Worm (Caenorhabditis elegans): ENCODE results near the gene clec-229.

Gene clec-229

ce11 chrV:15313529-15313928, 27.8 kb downstream of the clec-229 start:
- TF ChIP-seq ceh-9 (tag; optimal IDR thresholded peaks at IDR 0.05) (no peak), K09A11.1 (tag; optimal IDR thresholded peaks at IDR 0.05; ENCODE audit: insufficient read depth) (no peak), hlh-30 (tag; optimal IDR thresholded peaks at IDR 0.05; ENCODE audit: insufficient read depth) (no peak), F13H6.1 (tag; optimal IDR thresholded peaks at IDR 0.05) (no peak), sox-4 (tag; optimal IDR thresholded peaks at IDR 0.05) (no peak), ttx-3 (tag; optimal IDR thresholded peaks at IDR 0.05) (no peak), odd-2 (tag; optimal IDR thresholded peaks at IDR 0.05) (no peak)

- TF ChIP-seq ama-1 (optimal IDR thresholded peaks at IDR 0.05) (no peak), hlh-15 (tag; optimal IDR thresholded peaks at IDR 0.05) (no peak)
Measured at ce11 chrV:15310780-15311179, 30.5 kb downstream of the clec-229 start, which contains the start of gene irld-62. TSS of gene irld-62 (plus strand) at chrV:15311080.

ce11 chrV:15309011-15309410, 32.3 kb downstream of the clec-229 start, which contains the start of gene srz-10:
TSS of gene srz-10 (minus strand) at chrV:15309098.
- TF ChIP-seq nhr-11 (tag; optimal IDR thresholded peaks at IDR 0.05): no peak
- no peak for TF ChIP-seq hlh-15 (tag; optimal IDR thresholded peaks at IDR 0.05)
- no peak for TF ChIP-seq ets-4 (tag; optimal IDR thresholded peaks at IDR 0.05)
- no peak for TF ChIP-seq lim-6 (tag; optimal IDR thresholded peaks at IDR 0.05)
- no peak for TF ChIP-seq lin-11 (tag; optimal IDR thresholded peaks at IDR 0.05)
- no peak for TF ChIP-seq hlh-13 (GFP tag; optimal IDR thresholded peaks at IDR 0.05)
- TF ChIP-seq C38D4.7 (GFP tag; optimal IDR thresholded peaks at IDR 0.05): no peak
- no peak for TF ChIP-seq T23F11.4 (GFP tag; optimal IDR thresholded peaks at IDR 0.05)
- no peak for TF ChIP-seq npax-4 (tag; optimal IDR thresholded peaks at IDR 0.05)
- no peak for TF ChIP-seq pat-9 (tag; optimal IDR thresholded peaks at IDR 0.05)
- TF ChIP-seq ceh-14 (tag; optimal IDR thresholded peaks at IDR 0.05): no peak
- TF ChIP-seq K02D7.2 (tag; optimal IDR thresholded peaks at IDR 0.05): no peak
- no peak for TF ChIP-seq syd-9 (tag; optimal IDR thresholded peaks at IDR 0.05)
- no peak for TF ChIP-seq gmeb-2 (tag; optimal IDR thresholded peaks at IDR 0.05)
- no peak for TF ChIP-seq C08G9.2 (tag; optimal IDR thresholded peaks at IDR 0.05)
- TF ChIP-seq fkh-6 (tag; optimal IDR thresholded peaks at IDR 0.05): no peak
- TF ChIP-seq ceh-34 (tag; optimal IDR thresholded peaks at IDR 0.05): no peak
- TF ChIP-seq fkh-10 (GFP tag; optimal IDR thresholded peaks at IDR 0.05): no peak
- no peak for TF ChIP-seq elt-4 (tag; optimal IDR thresholded peaks at IDR 0.05)
- TF ChIP-seq ceh-2 (tag; optimal IDR thresholded peaks at IDR 0.05): no peak

ce11 chrV:15306745-15307144, 34.6 kb downstream of the clec-229 start, which contains the start of gene T26H8.4:
TSS of gene T26H8.4 (minus strand) at chrV:15306845.
- TF ChIP-seq ama-1 (optimal IDR thresholded peaks at IDR 0.05) (no peak), nhr-232 (tag; optimal IDR thresholded peaks at IDR 0.05) (no peak), Y22D7AL.16 (tag; optimal IDR thresholded peaks at IDR 0.05) (no peak), pha-2 (tag; optimal IDR thresholded peaks at IDR 0.05) (no peak), syd-9 (tag; optimal IDR thresholded peaks at IDR 0.05) (no peak), elt-4 (tag; optimal IDR thresholded peaks at IDR 0.05) (no peak), ceh-48 (tag; optimal IDR thresholded peaks at IDR 0.05) (no peak), F13H6.1 (tag; optimal IDR thresholded peaks at IDR 0.05) (no peak), pax-1 (tag; optimal IDR thresholded peaks at IDR 0.05) (no peak), mec-3 (tag; optimal IDR thresholded peaks at IDR 0.05; ENCODE audit: borderline replicate concordance) (no peak), zip-5 (tag; optimal IDR thresholded peaks at IDR 0.05) (no peak), dmd-4 (tag; optimal IDR thresholded peaks at IDR 0.05; ENCODE audit: borderline replicate concordance) (no peak), ceh-19 (GFP tag; optimal IDR thresholded peaks at IDR 0.05) (no peak)

All from whole organism, late embryonic.